Worm (Caenorhabditis elegans): ENCODE results near the gene F26H11.8.

DNA sequence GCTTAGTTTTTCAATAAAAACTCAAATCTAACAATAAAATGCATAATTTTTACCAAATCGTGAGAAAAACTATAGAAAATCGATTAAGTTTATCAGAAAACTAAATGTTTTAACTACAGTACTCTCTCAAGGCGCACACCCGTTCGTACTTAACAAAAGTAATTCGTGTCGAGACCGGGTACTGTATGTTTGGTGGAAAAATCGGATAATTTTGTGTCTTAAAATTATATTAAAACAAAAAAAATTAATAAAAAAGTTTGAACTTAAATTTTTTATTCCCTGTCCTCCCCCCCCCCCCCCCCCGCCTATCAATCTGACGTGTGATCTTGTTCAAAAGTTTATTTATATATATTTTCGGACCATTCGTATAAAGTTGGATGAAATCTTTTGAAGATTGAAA, 20.0 kb downstream of the F26H11.8 start, which contains the start of gene F26H11.4:
- TF ChIP-seq W03F9.2 (tag; optimal IDR thresholded peaks at IDR 0.05) (no peak), him-1 (tag; optimal IDR thresholded peaks at IDR 0.05) (no peak), dao-5 (tag; optimal IDR thresholded peaks at IDR 0.05) (no peak)
